Worm (Caenorhabditis elegans): ENCODE results near the gene T04F3.3.

DNA sequence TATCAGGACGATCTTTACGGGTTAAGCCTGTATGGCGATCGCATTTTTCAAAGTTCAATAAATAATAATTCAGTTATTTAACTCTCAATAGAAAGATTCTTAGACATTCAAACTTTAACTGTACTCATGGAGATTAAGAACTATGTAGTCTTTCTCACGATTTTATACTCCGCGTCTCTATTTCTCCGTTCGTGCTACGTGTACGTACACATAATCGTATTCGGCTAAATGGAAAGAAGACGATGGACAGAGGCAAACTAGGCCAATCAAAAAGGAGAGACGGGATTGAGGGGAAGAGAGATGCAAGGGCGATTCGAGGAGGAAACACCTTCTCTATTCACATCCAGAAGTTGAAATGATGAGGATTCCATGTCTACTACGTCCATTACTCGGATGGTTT lies 14.7 kb downstream of the T04F3.3 start, which contains the start of gene bus-18:
- TF ChIP-seq nhr-76 (tag; optimal IDR thresholded peaks at IDR 0.05) (no peak), fkh-10 (GFP tag; optimal IDR thresholded peaks at IDR 0.05) (no peak), aly-2 (tag; optimal IDR thresholded peaks at IDR 0.05) (no peak), zfp-2 (tag; optimal IDR thresholded peaks at IDR 0.05) (no peak), T26A8.4 (GFP tag; IDR thresholded peaks at IDR 0.05) (no peak), unc-130 (GFP tag; optimal IDR thresholded peaks at IDR 0.05) (no peak), nhr-237 (tag; optimal IDR thresholded peaks at IDR 0.05) (no peak)
